Worm (Caenorhabditis elegans): ENCODE measurements around the gene gadr-2.
A peak's percentile ranks its signal among the peaks of the same experiment; 100 is the strongest.

Gene gadr-2

DNA sequence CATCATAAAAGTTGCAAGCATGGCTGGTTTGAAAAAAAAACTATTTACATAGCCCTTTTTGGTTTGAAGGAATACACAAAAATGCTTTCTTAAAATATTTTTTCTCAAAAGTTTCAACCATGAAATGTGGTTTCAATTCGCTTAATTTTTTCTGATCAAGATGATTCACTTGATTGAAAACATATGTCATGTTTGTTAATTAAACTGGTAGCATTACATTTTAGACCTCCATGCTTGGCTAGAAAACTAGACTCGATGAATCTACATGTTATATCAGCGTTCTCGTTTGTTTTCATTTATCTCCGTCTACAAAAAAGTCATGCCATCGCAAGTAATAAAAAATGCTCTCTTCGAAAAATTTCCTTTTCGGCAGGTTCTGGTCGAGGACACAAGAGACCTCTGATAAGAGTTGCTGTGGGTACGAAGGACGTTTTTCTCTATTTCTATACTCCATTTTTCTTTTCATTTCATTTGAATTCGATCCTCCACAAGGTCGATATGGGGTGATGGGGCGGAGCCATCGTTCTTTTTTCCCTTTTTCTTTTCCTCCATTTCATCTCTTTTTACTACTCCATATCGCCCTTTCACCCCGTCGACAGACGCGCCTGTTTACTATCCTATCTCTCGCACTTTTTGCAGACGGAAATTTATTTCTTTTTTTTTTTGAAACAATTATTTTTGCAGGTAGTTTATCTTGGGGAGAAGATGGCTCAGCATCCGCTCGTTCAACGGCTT, 40.9 kb upstream of the gadr-2 start, which contains the start of gene elo-1:
elo-1 (plus strand) TSS at position 685 of the 735 bp plus-strand sequence.
- TF ChIP-seq mls-2 (tag; optimal IDR thresholded peaks at IDR 0.05) = no peak
- TF ChIP-seq M03D4.4 (tag; optimal IDR thresholded peaks at IDR 0.05) = no peak
- no peak for TF ChIP-seq unc-120 (tag; optimal IDR thresholded peaks at IDR 0.05; ENCODE audit: poor library complexity, severe bottlenecking)
- TF ChIP-seq hlh-1 (tag; optimal IDR thresholded peaks at IDR 0.05) = peak; percentile 10

DNA sequence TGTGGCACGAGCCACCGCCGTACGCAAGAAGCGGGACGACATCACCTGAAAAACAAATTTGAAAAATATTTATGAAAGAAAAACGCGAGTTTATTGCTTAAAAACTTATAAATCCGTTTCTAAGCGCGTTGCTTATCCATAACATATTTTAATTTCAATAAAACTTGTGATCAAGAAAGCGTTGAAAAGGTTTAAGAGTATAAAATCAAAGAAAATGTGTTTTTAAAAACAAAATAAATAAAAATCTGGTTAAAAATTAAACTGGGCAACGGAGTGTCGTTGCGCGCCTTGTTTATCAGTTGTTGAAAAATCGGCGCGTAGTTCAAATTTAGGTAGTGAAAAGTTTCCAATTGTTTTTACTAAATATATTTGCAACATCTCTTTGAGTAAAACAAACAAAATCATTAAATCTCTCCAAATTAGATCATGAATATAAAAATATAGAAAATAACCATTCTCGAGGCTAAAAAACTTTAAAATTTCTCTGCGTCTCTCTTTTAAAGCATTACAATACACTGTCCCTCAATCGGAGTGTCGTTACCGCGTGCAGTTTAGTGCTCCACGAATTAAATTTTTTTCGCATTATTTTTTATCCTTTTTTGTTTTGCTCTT, 40.0 kb upstream of the gadr-2 start, which contains the start of gene ndua-5:
ndua-5 (minus strand) TSS at position 51 of the 612 bp plus-strand sequence.
- TF ChIP-seq nhr-12 (tag; optimal IDR thresholded peaks at IDR 0.05) (no peak), ces-1 (GFP tag; optimal IDR thresholded peaks at IDR 0.05) (peak; percentile 36), unc-62 (GFP tag; optimal IDR thresholded peaks at IDR 0.05) (no peak), nhr-76 (tag; optimal IDR thresholded peaks at IDR 0.05) (no peak), mab-5 (tag; optimal IDR thresholded peaks at IDR 0.05) (no peak), lsy-2 (tag; optimal IDR thresholded peaks at IDR 0.05) (peak; percentile 52), sem-2 (GFP tag; optimal IDR thresholded peaks at IDR 0.05) (no peak), lin-32 (GFP tag; optimal IDR thresholded peaks at IDR 0.05) (no peak), M03D4.4 (tag; optimal IDR thresholded peaks at IDR 0.05) (no peak), ceh-83 (GFP tag; optimal IDR thresholded peaks at IDR 0.05) (no peak), lin-13 (tag; optimal IDR thresholded peaks at IDR 0.05) (no peak), unc-39 (tag; optimal IDR thresholded peaks at IDR 0.05) (no peak), nhr-237 (tag; optimal IDR thresholded peaks at IDR 0.05) (peak; percentile 29), ceh-43 (GFP tag; optimal IDR thresholded peaks at IDR 0.05) (no peak), flh-1 (GFP tag; optimal IDR thresholded peaks at IDR 0.05) (no peak), mep-1 (tag; optimal IDR thresholded peaks at IDR 0.05) (no peak), drap-1 (GFP tag; optimal IDR thresholded peaks at IDR 0.05) (no peak)

DNA sequence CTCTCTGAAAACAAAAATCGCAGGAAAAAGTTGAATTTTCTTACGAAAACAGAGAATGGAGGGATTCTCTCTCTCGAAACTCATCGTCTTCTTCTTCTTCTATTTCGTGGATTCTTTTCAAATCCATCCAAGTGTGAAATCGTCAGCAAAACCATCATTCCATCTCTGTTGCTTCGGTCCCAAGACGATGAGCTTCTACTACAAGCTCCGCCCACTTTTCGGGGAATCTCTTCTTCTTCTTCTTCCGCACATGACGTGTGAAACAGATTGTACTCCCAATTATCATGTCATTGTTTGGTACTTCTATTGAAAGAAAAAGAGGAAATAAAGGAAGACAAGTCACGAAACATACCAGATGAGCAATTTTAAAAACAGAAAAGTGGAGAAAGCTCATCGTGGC, 38.2 kb upstream of the gadr-2 start:
- TF ChIP-seq blmp-1 (tag; optimal IDR thresholded peaks at IDR 0.05) = no peak
- no peak for TF ChIP-seq ces-1 (GFP tag; optimal IDR thresholded peaks at IDR 0.05)
- no peak for TF ChIP-seq lin-32 (GFP tag; optimal IDR thresholded peaks at IDR 0.05)
- TF ChIP-seq ceh-39 (tag; optimal IDR thresholded peaks at IDR 0.05) = no peak
- TF ChIP-seq unc-39 (tag; optimal IDR thresholded peaks at IDR 0.05) = no peak
- no peak for TF ChIP-seq lsy-2 (tag; optimal IDR thresholded peaks at IDR 0.05)
- no peak for TF ChIP-seq nhr-76 (tag; optimal IDR thresholded peaks at IDR 0.05)
- TF ChIP-seq mab-5 (tag; optimal IDR thresholded peaks at IDR 0.05) = no peak
- TF ChIP-seq nhr-2 (tag; optimal IDR thresholded peaks at IDR 0.05) = no peak

DNA sequence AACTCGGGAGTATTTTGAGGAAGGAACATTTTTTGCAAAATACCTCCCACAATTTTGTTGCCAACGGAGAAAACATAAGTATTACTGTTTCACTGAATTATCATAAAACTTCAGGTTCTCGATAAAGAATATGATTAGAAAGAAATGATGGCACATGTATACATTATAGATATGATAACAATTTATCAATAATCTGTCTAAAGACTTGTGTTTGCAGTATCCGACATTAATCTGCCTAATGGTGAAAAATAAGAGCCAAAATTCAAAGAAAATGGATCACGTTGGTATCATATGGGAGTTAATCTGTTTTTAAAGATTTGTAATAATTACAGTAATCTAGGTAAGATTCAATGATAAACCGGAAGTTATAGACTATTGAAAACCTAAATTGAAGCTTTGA, 35.7 kb upstream of the gadr-2 start:
- TF ChIP-seq ceh-39 (tag; optimal IDR thresholded peaks at IDR 0.05) = no peak
- no peak for TF ChIP-seq cnd-1 (tag; optimal IDR thresholded peaks at IDR 0.05)
- no peak for TF ChIP-seq pha-4 (tag; optimal IDR thresholded peaks at IDR 0.05)
- no peak for TF ChIP-seq nhr-2 (tag; optimal IDR thresholded peaks at IDR 0.05)
- no peak for TF ChIP-seq hlh-1 (tag; optimal IDR thresholded peaks at IDR 0.05)
- no peak for TF ChIP-seq lin-32 (GFP tag; optimal IDR thresholded peaks at IDR 0.05)
- no peak for TF ChIP-seq nhr-12 (tag; optimal IDR thresholded peaks at IDR 0.05)
- TF ChIP-seq unc-62 (GFP tag; optimal IDR thresholded peaks at IDR 0.05) = no peak
- no peak for TF ChIP-seq tbx-8 (GFP tag; optimal IDR thresholded peaks at IDR 0.05)
- no peak for TF ChIP-seq mls-2 (tag; optimal IDR thresholded peaks at IDR 0.05)
- TF ChIP-seq drap-1 (GFP tag; optimal IDR thresholded peaks at IDR 0.05) = no peak
- TF ChIP-seq elt-1 (tag; optimal IDR thresholded peaks at IDR 0.05; ENCODE audit: borderline replicate concordance, insufficient read depth) = no peak
- no peak for TF ChIP-seq elt-3 (tag; optimal IDR thresholded peaks at IDR 0.05)
- no peak for TF ChIP-seq nhr-28 (tag; optimal IDR thresholded peaks at IDR 0.05)
- TF ChIP-seq mab-5 (tag; optimal IDR thresholded peaks at IDR 0.05) = no peak
- TF ChIP-seq ztf-11 (tag; optimal IDR thresholded peaks at IDR 0.05) = no peak
- TF ChIP-seq ceh-43 (GFP tag; optimal IDR thresholded peaks at IDR 0.05) = no peak
- no peak for TF ChIP-seq M03D4.4 (tag; optimal IDR thresholded peaks at IDR 0.05)

DNA sequence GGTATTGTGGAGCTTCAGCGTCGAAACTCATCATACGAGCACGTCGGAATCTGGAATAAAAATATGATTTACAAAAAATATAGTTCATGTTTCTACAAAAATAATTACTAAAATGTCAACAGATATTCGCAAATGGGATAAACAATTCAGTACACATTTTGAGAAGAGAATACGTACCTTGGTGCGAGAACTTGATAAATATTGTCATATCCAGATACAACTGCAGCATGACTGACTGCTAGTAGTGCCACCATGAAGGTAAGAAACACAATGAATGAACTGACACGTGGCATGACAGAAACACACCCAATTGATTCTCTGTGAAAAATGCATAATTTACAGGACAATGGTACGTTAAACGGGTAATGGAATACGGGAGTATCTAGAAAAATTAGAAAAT, 33.7 kb upstream of the gadr-2 start, which contains the start of gene nlp-35:
nlp-35 (minus strand) TSS at position 319 of the 400 bp plus-strand sequence.
- TF ChIP-seq lsy-2 (tag; optimal IDR thresholded peaks at IDR 0.05) = no peak
- TF ChIP-seq sptf-1 (tag; optimal IDR thresholded peaks at IDR 0.05) = no peak
- no peak for TF ChIP-seq zip-8 (tag; optimal IDR thresholded peaks at IDR 0.05)
- no peak for TF ChIP-seq nhr-28 (tag; optimal IDR thresholded peaks at IDR 0.05)
- TF ChIP-seq nhr-12 (tag; optimal IDR thresholded peaks at IDR 0.05) = no peak
- no peak for TF ChIP-seq nhr-76 (tag; optimal IDR thresholded peaks at IDR 0.05)
- no peak for TF ChIP-seq nhr-237 (tag; optimal IDR thresholded peaks at IDR 0.05)
- no peak for TF ChIP-seq ceh-39 (tag; optimal IDR thresholded peaks at IDR 0.05)
- TF ChIP-seq ceh-43 (GFP tag; optimal IDR thresholded peaks at IDR 0.05) = no peak
- no peak for TF ChIP-seq cnd-1 (tag; optimal IDR thresholded peaks at IDR 0.05)
- TF ChIP-seq snpc-4 (tag; optimal IDR thresholded peaks at IDR 0.05) = no peak
- no peak for TF ChIP-seq mls-2 (tag; optimal IDR thresholded peaks at IDR 0.05)
- no peak for TF ChIP-seq sem-2 (GFP tag; optimal IDR thresholded peaks at IDR 0.05)
- no peak for TF ChIP-seq unc-39 (tag; optimal IDR thresholded peaks at IDR 0.05)
- no peak for TF ChIP-seq unc-120 (tag; optimal IDR thresholded peaks at IDR 0.05; ENCODE audit: poor library complexity, severe bottlenecking)
- no peak for TF ChIP-seq lin-13 (tag; optimal IDR thresholded peaks at IDR 0.05)
- TF ChIP-seq ceh-83 (GFP tag; optimal IDR thresholded peaks at IDR 0.05) = no peak

All from whole organism, mixed stage, embryonic.